Fruit fly (Drosophila melanogaster): ENCODE results near the gene REPTOR-BP.

REPTOR-BP gene

DNA sequence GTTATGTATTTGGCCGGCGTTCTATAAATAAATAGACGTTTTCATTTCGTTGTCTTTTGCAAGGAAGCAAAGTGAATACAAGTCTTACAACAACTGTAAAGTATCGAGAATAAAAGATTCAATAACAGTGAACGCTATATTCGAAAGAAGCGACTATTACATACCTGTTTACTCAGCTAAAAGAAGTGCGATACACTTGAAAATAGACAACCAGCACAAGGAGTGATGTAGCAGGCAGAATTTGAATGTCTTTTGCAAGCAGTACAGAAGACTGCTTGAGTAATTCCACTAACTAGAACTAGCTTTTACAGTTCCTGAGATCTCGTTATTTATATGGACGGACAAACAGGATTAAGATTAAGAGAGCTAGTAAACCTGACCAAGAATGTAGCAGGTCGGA, 34.4 kb downstream of the REPTOR-BP start (continued):
- no peak for TF ChIP-seq dm (GFP tag; optimal IDR thresholded peaks at IDR 0.05)
- no peak for TF ChIP-seq tin (GFP tag; optimal IDR thresholded peaks at IDR 0.05)
- TF ChIP-seq Hr51 (GFP tag; optimal IDR thresholded peaks at IDR 0.05) = no peak
- no peak for TF ChIP-seq odd (GFP tag; optimal IDR thresholded peaks at IDR 0.05)
- no peak for TF ChIP-seq CG9727 (GFP tag; optimal IDR thresholded peaks at IDR 0.05)
- TF ChIP-seq Dp (GFP tag; optimal IDR thresholded peaks at IDR 0.05) = peak; percentile 31
- no peak for TF ChIP-seq shn (GFP tag; optimal IDR thresholded peaks at IDR 0.05)
- no peak for TF ChIP-seq CG17568 (GFP tag; optimal IDR thresholded peaks at IDR 0.05)
- TF ChIP-seq caup (GFP tag; optimal IDR thresholded peaks at IDR 0.05; ENCODE audit: severe bottlenecking) = peak; percentile 10
- peak; percentile 10 for TF ChIP-seq CG33557 (GFP tag; optimal IDR thresholded peaks at IDR 0.05)
- TF ChIP-seq CG11560 (tag; IDR thresholded peaks at IDR 0.05) = no peak
- no peak for TF ChIP-seq Dip3 (GFP tag; optimal IDR thresholded peaks at IDR 0.05)
- no peak for TF ChIP-seq rib (GFP tag; IDR thresholded peaks at IDR 0.05)
- TF ChIP-seq CG17186 (GFP tag; optimal IDR thresholded peaks at IDR 0.05) = no peak
- peak; percentile 54 for TF ChIP-seq bbx (GFP tag; IDR thresholded peaks at IDR 0.05; ENCODE audit: partially characterized antibody)
- TF ChIP-seq CG18476 (GFP tag; optimal IDR thresholded peaks at IDR 0.05) = no peak
- no peak for TF ChIP-seq fd102C (GFP tag; optimal IDR thresholded peaks at IDR 0.05)
- TF ChIP-seq chinmo (GFP tag; IDR thresholded peaks at IDR 0.05; ENCODE audit: partially characterized antibody) = no peak
- TF ChIP-seq Hand (GFP tag; optimal IDR thresholded peaks at IDR 0.05) = no peak
- peak in 1 of 2 experiments; percentile 79 for TF ChIP-seq Eip74EF (GFP tag; optimal IDR thresholded peaks at IDR 0.05)
- no peak for TF ChIP-seq emc (GFP tag; optimal IDR thresholded peaks at IDR 0.05)
- no peak for TF ChIP-seq Sox102F (GFP tag; optimal IDR thresholded peaks at IDR 0.05)
- no peak for TF ChIP-seq Dek (tag; optimal IDR thresholded peaks at IDR 0.05)
- no peak for TF ChIP-seq Stat92E (GFP tag; optimal IDR thresholded peaks at IDR 0.05)
- peak; percentile 62 for TF ChIP-seq Myb (GFP tag; optimal IDR thresholded peaks at IDR 0.05)
- TF ChIP-seq CG3163 (GFP tag; optimal IDR thresholded peaks at IDR 0.05) = peak; percentile 3
- TF ChIP-seq CG5245 (GFP tag; optimal IDR thresholded peaks at IDR 0.05) = no peak
- TF ChIP-seq CG8281 (tag; optimal IDR thresholded peaks at IDR 0.05) = no peak
- TF ChIP-seq Meics (GFP tag; optimal IDR thresholded peaks at IDR 0.05) = no peak
- TF ChIP-seq CG10959 (GFP tag; IDR thresholded peaks at IDR 0.05) = no peak
- peak; percentile 1 for TF ChIP-seq Xbp1 (GFP tag; optimal IDR thresholded peaks at IDR 0.05)
- TF ChIP-seq CG31441 (GFP tag; IDR thresholded peaks at IDR 0.05) = no peak
- TF ChIP-seq Taf1 (GFP tag; IDR thresholded peaks at IDR 0.05) = no peak
- TF ChIP-seq hbn (GFP tag; IDR thresholded peaks at IDR 0.05; ENCODE audit: partially characterized antibody) = no peak
- TF ChIP-seq CG15696 (tag; optimal IDR thresholded peaks at IDR 0.05) = no peak
- TF ChIP-seq Hr39 (optimal IDR thresholded peaks at IDR 0.05) = no peak
- no peak for TF ChIP-seq CG11085 (GFP tag; IDR thresholded peaks at IDR 0.05)
- TF ChIP-seq otp (GFP tag; IDR thresholded peaks at IDR 0.05) = no peak
- TF ChIP-seq pita (GFP tag; optimal IDR thresholded peaks at IDR 0.05) = no peak
- TF ChIP-seq cwo (GFP tag; optimal IDR thresholded peaks at IDR 0.05) = no peak
- TF ChIP-seq cad (GFP tag; optimal IDR thresholded peaks at IDR 0.05) = no peak
- TF ChIP-seq CG33213 (GFP tag; optimal IDR thresholded peaks at IDR 0.05) = peak; percentile 5
- no peak for TF ChIP-seq Vsx1 (GFP tag; optimal IDR thresholded peaks at IDR 0.05)
- peak; percentile 5 for TF ChIP-seq CG4820 (GFP tag; optimal IDR thresholded peaks at IDR 0.05)
- TF ChIP-seq zen (tag; optimal IDR thresholded peaks at IDR 0.05) = peak; percentile 38
- TF ChIP-seq crc (GFP tag; optimal IDR thresholded peaks at IDR 0.05) = no peak
- TF ChIP-seq CG30020 (tag; optimal IDR thresholded peaks at IDR 0.05) = peak; percentile 65
- no peak for TF ChIP-seq tup (GFP tag; optimal IDR thresholded peaks at IDR 0.05)
- no peak for TF ChIP-seq CG10209 (GFP tag; optimal IDR thresholded peaks at IDR 0.05)
- TF ChIP-seq HLH54F (GFP tag; optimal IDR thresholded peaks at IDR 0.05) = no peak
